Fruit fly (Drosophila melanogaster) whole organism, embryonic: ENCODE data around the gene SecS.
A peak's percentile ranks its signal among the peaks of the same experiment; 100 is the strongest.

ENCODE experiments used
- Asciz ChIP-seq: fragments of 200-800 bp; sonication (Bioruptor generic); optimal IDR thresholded peaks from 2 replicates; lab custom pipeline; 2017; ENCODE audit warnings: missing biosample characterization, mild to moderate bottlenecking, missing genetic modification characterization, missing genetic modification reagents
- CG12071 ChIP-seq: fragments of 200-800 bp; sonication (Bioruptor generic); optimal IDR thresholded peaks from 3 replicates; lab custom pipeline; 2018; ENCODE audit warnings: missing biosample characterization, mild to moderate bottlenecking, missing genetic modification characterization
- CG15073 ChIP-seq: fragments of 200-800 bp; sonication (Bioruptor generic); optimal IDR thresholded peaks from 2 replicates; lab custom pipeline; 2016; ENCODE audit warnings: missing biosample characterization, missing genetic modification characterization
- CG16779 ChIP-seq: fragments of 200-800 bp; sonication (Bioruptor generic); IDR thresholded peaks from 2 replicates; pipeline ENCODE4 v1.3.6; 2022; ENCODE audit warnings: missing biosample characterization, missing genetic modification characterization
- CG17612 ChIP-seq: fragments of 200-800 bp; sonication (Bioruptor generic); IDR thresholded peaks from 2 replicates; pipeline ENCODE4 v1.3.6; 2022; ENCODE audit warnings: missing biosample characterization, missing genetic modification characterization
- CG5180 ChIP-seq: fragments of 200-800 bp; sonication (Bioruptor generic); optimal IDR thresholded peaks from 3 replicates; lab custom pipeline; 2017; ENCODE audit warnings: missing biosample characterization, missing genetic modification characterization, mild to moderate bottlenecking, moderate library complexity, missing genetic modification reagents
- Dfd ChIP-seq, 2 experiments: fragments of >200 bp; optimal IDR thresholded peaks; 2 replicates each; lab custom pipeline; 2017; ENCODE audit warnings: missing biosample characterization in 2 of 2, missing genetic modification characterization in 2 of 2
- Drgx ChIP-seq: fragments of 200-800 bp; sonication (Bioruptor generic); IDR thresholded peaks from 2 replicates; pipeline ENCODE4 v1.3.6; 2022; ENCODE audit warnings: missing biosample characterization, missing genetic modification characterization
- fd96Cb ChIP-seq: fragments of 200-800 bp; sonication (Bioruptor generic); optimal IDR thresholded peaks from 2 replicates; lab custom pipeline; 2018; ENCODE audit warnings: missing biosample characterization, mild to moderate bottlenecking, missing genetic modification characterization, moderate library complexity
- fru ChIP-seq: fragments of >200 bp; optimal IDR thresholded peaks from 2 replicates; lab custom pipeline; 2017
- kay ChIP-seq: fragments of 200-800 bp; sonication (Bioruptor generic); optimal IDR thresholded peaks from 2 replicates; lab custom pipeline; 2016; ENCODE audit warnings: missing biosample characterization, missing genetic modification characterization
- lilli ChIP-seq: fragments of 200-800 bp; sonication (Bioruptor generic); optimal IDR thresholded peaks from 3 replicates; lab custom pipeline; 2016; ENCODE audit warnings: missing biosample characterization, missing genetic modification characterization
- sima ChIP-seq: fragments of 200-800 bp; sonication (Bioruptor generic); optimal IDR thresholded peaks from 2 replicates; lab custom pipeline; 2016; ENCODE audit warnings: missing biosample characterization, missing genetic modification characterization
- tll ChIP-seq, 2 experiments: fragments of 200-800 bp in 1 of 2; fragments of >200 bp in 1 of 2; sonication (Bioruptor generic) in 1 of 2; optimal IDR thresholded peaks; 2 replicates each; lab custom pipeline; 2017 to 2019; ENCODE audit warnings: missing biosample characterization in 2 of 2, missing genetic modification characterization in 2 of 2, mild to moderate bottlenecking in 1 of 2, moderate library complexity in 1 of 2

DNA sequence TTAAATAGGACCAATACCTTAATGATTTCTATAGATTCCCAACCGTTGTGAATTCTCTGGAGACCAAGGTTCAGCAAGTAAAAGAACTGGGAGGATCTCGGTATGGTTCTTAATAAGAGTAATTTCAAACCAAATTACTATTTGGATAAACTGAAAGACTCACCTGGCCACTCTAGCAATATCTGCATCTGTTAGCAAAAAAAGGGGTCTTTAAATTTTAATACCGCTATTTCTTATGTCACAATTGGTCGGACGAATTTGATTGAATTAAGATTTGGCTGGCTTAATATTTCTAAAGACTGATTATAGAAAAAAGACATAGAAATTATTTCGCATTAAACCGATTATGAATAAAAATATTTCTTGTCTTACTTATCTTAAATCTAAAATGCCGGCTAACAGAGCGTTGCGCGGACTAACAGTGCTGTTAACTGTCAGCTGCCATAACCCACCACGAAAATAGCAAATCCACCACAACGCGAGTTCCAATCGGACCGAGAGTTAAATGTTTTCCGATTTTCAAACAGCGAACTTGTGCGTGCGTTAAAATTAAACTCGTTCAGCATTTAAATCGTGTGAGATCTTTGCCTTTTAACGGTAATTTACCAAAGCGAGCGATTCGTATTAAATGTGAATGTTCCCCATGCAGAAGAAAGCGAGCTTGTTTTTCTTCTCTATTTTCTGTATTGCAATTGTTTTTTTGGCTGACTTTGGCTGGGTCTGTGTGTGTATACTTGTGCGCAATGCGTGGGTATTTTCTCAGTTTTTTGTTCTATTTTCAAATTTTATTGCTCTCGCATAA lies 30.4 kb upstream of the SecS start, which contains the start of gene CRMP:
- TF ChIP-seq CG5180 (GFP tag; lab: Kevin White, UChicago), result peak; percentile 22
- peak; percentile 4 for TF ChIP-seq Asciz (GFP tag; lab: Kevin White, UChicago)
- TF ChIP-seq fd96Cb, result no peak
- TF ChIP-seq lilli (GFP tag; lab: Kevin White, UChicago), result no peak
- TF ChIP-seq Drgx (GFP tag; lab: Robert Waterston, UW), result no peak
- TF ChIP-seq CG15073 (GFP tag; lab: Kevin White, UChicago), result no peak
- TF ChIP-seq CG16779 (GFP tag; lab: Robert Waterston, UW), result no peak
- TF ChIP-seq tll (GFP tag; optimal IDR thresholded peaks at IDR 0.05; lab: Kevin White, UChicago), result no peak
- no peak for TF ChIP-seq kay
- TF ChIP-seq CG17612 (GFP tag; lab: Robert Waterston, UW), result no peak
- TF ChIP-seq sima (GFP tag; lab: Kevin White, UChicago), result no peak
- no peak for TF ChIP-seq Dfd (GFP tag; optimal IDR thresholded peaks at IDR 0.05; lab: Kevin White, UChicago)
- no peak for TF ChIP-seq fru
- TF ChIP-seq CG12071 (GFP tag; lab: Kevin White, UChicago), result no peak
